Fruit fly (Drosophila melanogaster): ENCODE data around the gene Claspin.

Claspin gene

dm6 chr3L:4304244-4304959, 8.9 kb upstream of the Claspin start (continued):
- TF ChIP-seq topi (GFP tag; optimal IDR thresholded peaks at IDR 0.05) (peak; percentile 87), fkh (GFP tag; optimal IDR thresholded peaks at IDR 0.05) (no peak), vri (GFP tag; optimal IDR thresholded peaks at IDR 0.05) (peak; percentile 63), Sox102F (GFP tag; optimal IDR thresholded peaks at IDR 0.05) (peak; percentile 81), Ets96B (tag; optimal IDR thresholded peaks at IDR 0.05) (peak; percentile 74), Gug (GFP tag; IDR thresholded peaks at IDR 0.05) (peak; percentile 84), Eip75B (GFP tag; optimal IDR thresholded peaks at IDR 0.05) (peak; percentile 89), CG16779 (tag; optimal IDR thresholded peaks at IDR 0.05) (peak; percentile 73), CG6808 (GFP tag; optimal IDR thresholded peaks at IDR 0.05) (peak; percentile 50)

dm6 chr3L:4307691-4308383, 5.4 kb upstream of the Claspin start, which contains the start of gene dyl:
dyl (minus strand) TSS chr3L:4307718.
- TF ChIP-seq CG6163 (GFP tag; IDR thresholded peaks at IDR 0.05): no peak
- no peak for TF ChIP-seq fd85E (GFP tag; optimal IDR thresholded peaks at IDR 0.05)
- peak; percentile 14 for TF ChIP-seq Eip75B (GFP tag; optimal IDR thresholded peaks at IDR 0.05)
- TF ChIP-seq CG8119 (GFP tag; IDR thresholded peaks at IDR 0.05): no peak
- peak; percentile 98 for TF ChIP-seq Blimp-1 (GFP tag; optimal IDR thresholded peaks at IDR 0.05)
- peak; percentile 61 for TF ChIP-seq Eip78C (GFP tag)
- peak; percentile 94 for TF ChIP-seq CG6854 (GFP tag; optimal IDR thresholded peaks at IDR 0.05)
- peak; percentile 1 for TF ChIP-seq esn (GFP tag; optimal IDR thresholded peaks at IDR 0.05)
- no peak for TF ChIP-seq CG34406 (GFP tag; optimal IDR thresholded peaks at IDR 0.05)

dm6 chr3L:4310604-4311003, 2.7 kb upstream of the Claspin start:
- TF ChIP-seq CG10631 (GFP tag; optimal IDR thresholded peaks at IDR 0.05) (no peak), spab (GFP tag; optimal IDR thresholded peaks at IDR 0.05) (no peak), topi (GFP tag; optimal IDR thresholded peaks at IDR 0.05) (no peak), Ets21C (GFP tag; optimal IDR thresholded peaks at IDR 0.05) (no peak), CG11762 (GFP tag; optimal IDR thresholded peaks at IDR 0.05; ENCODE audit: insufficient read depth) (no peak), CG11294 (GFP tag; IDR thresholded peaks at IDR 0.05) (no peak), acj6 (GFP tag; optimal IDR thresholded peaks at IDR 0.05) (peak; percentile 31), Hr4 (GFP tag; optimal IDR thresholded peaks at IDR 0.05) (peak; percentile 61), Met (GFP tag; optimal IDR thresholded peaks at IDR 0.05) (no peak), Lpt (GFP tag; optimal IDR thresholded peaks at IDR 0.05) (no peak), net (GFP tag; optimal IDR thresholded peaks at IDR 0.05) (no peak), fkh (GFP tag; optimal IDR thresholded peaks at IDR 0.05) (no peak), CG32006 (GFP tag; optimal IDR thresholded peaks at IDR 0.05) (peak; percentile 41), CG6792 (GFP tag; optimal IDR thresholded peaks at IDR 0.05) (no peak), Sox14 (GFP tag; optimal IDR thresholded peaks at IDR 0.05) (no peak), CG8632 (GFP tag; optimal IDR thresholded peaks at IDR 0.05) (no peak), CG7368 (GFP tag; optimal IDR thresholded peaks at IDR 0.05) (no peak), achi (GFP tag; optimal IDR thresholded peaks at IDR 0.05) (no peak), CG10669 (GFP tag; optimal IDR thresholded peaks at IDR 0.05) (no peak), CG4318 (GFP tag; optimal IDR thresholded peaks at IDR 0.05) (no peak), Eip78C (GFP tag) (peak; percentile 75), OdsH (GFP tag; optimal IDR thresholded peaks at IDR 0.05) (peak; percentile 35), CG11902 (GFP tag; optimal IDR thresholded peaks at IDR 0.05) (no peak), Blimp-1 (GFP tag; optimal IDR thresholded peaks at IDR 0.05) (no peak), CG15336 (GFP tag; IDR thresholded peaks at IDR 0.05) (peak; percentile 46), Smox (GFP tag; optimal IDR thresholded peaks at IDR 0.05) (no peak), CG8119 (GFP tag; IDR thresholded peaks at IDR 0.05) (no peak), lz (GFP tag; optimal IDR thresholded peaks at IDR 0.05) (no peak)

All from whole organism, prepupa.